Worm (Caenorhabditis elegans): ENCODE measurements around the gene F07H5.7.

F07H5.7 gene

ce11 chrII:8794072-8794471 is at the start of gene F07H5.7:
F07H5.7 (minus strand) TSS chrII:8794172.
- TF ChIP-seq dao-5 (tag; optimal IDR thresholded peaks at IDR 0.05) (no peak), W03F9.2 (tag; optimal IDR thresholded peaks at IDR 0.05) (no peak), him-1 (tag; optimal IDR thresholded peaks at IDR 0.05) (no peak)

ce11 chrII:8839025-8839424 is 45.1 kb upstream of the F07H5.7 start, which contains the start of gene F46C5.7:
F46C5.7 (plus strand) TSS chrII:8839325.
- TF ChIP-seq dao-5 (tag; optimal IDR thresholded peaks at IDR 0.05) (no peak), W03F9.2 (tag; optimal IDR thresholded peaks at IDR 0.05) (no peak), him-1 (tag; optimal IDR thresholded peaks at IDR 0.05) (no peak)

- TF ChIP-seq him-1 (tag; optimal IDR thresholded peaks at IDR 0.05) (no peak), W03F9.2 (tag; optimal IDR thresholded peaks at IDR 0.05) (no peak), dao-5 (tag; optimal IDR thresholded peaks at IDR 0.05) (no peak)
Observed at ce11 chrII:8835857-8836256, 41.9 kb upstream of the F07H5.7 start, which contains the start of gene F46C5.4. F46C5.4 (plus strand) TSS chrII:8836078.

ce11 chrII:8832941-8833340 is 39.0 kb upstream of the F07H5.7 start:
- TF ChIP-seq him-1 (tag; optimal IDR thresholded peaks at IDR 0.05) (no peak), dao-5 (tag; optimal IDR thresholded peaks at IDR 0.05) (no peak), W03F9.2 (tag; optimal IDR thresholded peaks at IDR 0.05) (no peak)

- TF ChIP-seq W03F9.2 (tag; optimal IDR thresholded peaks at IDR 0.05) (no peak), dao-5 (tag; optimal IDR thresholded peaks at IDR 0.05) (no peak), him-1 (tag; optimal IDR thresholded peaks at IDR 0.05) (no peak)
Observed at ce11 chrII:8830917-8831316, 36.9 kb upstream of the F07H5.7 start.

ce11 chrII:8829189-8829588 is 35.2 kb upstream of the F07H5.7 start, which contains the start of gene F46C5.2:
F46C5.2 (minus strand) TSS chrII:8829289.
- TF ChIP-seq W03F9.2 (tag; optimal IDR thresholded peaks at IDR 0.05) (no peak), dao-5 (tag; optimal IDR thresholded peaks at IDR 0.05) (no peak), him-1 (tag; optimal IDR thresholded peaks at IDR 0.05) (no peak)

ce11 chrII:8825769-8826168 is 31.8 kb upstream of the F07H5.7 start, which contains the start of gene nas-25:
nas-25 (plus strand) TSS chrII:8826069.
- TF ChIP-seq W03F9.2 (tag; optimal IDR thresholded peaks at IDR 0.05) (no peak), him-1 (tag; optimal IDR thresholded peaks at IDR 0.05) (no peak), dao-5 (tag; optimal IDR thresholded peaks at IDR 0.05) (no peak)

- TF ChIP-seq dao-5 (tag; optimal IDR thresholded peaks at IDR 0.05) (no peak), him-1 (tag; optimal IDR thresholded peaks at IDR 0.05) (no peak), W03F9.2 (tag; optimal IDR thresholded peaks at IDR 0.05) (no peak)
Observed at ce11 chrII:8822711-8823110, 28.7 kb upstream of the F07H5.7 start.

ce11 chrII:8821140-8821595 is 27.2 kb upstream of the F07H5.7 start, which contains the start of gene F46C5.1:
F46C5.1 (minus strand) TSS chrII:8821190.
- no peak for TF ChIP-seq dao-5 (tag; optimal IDR thresholded peaks at IDR 0.05)
- no peak for TF ChIP-seq him-1 (tag; optimal IDR thresholded peaks at IDR 0.05)

ce11 chrII:8820126-8820972 is 26.4 kb upstream of the F07H5.7 start:
- no peak for TF ChIP-seq dao-5 (tag; optimal IDR thresholded peaks at IDR 0.05)

- TF ChIP-seq dao-5 (tag; optimal IDR thresholded peaks at IDR 0.05): no peak
- TF ChIP-seq him-1 (tag; optimal IDR thresholded peaks at IDR 0.05): no peak
- TF ChIP-seq W03F9.2 (tag; optimal IDR thresholded peaks at IDR 0.05): no peak
Observed at ce11 chrII:8818978-8819896, 25.3 kb upstream of the F07H5.7 start, which contains the start of gene F46C5.10. F46C5.10 (minus strand) TSS chrII:8819028.

ce11 chrII:8818257-8818656 is 24.3 kb upstream of the F07H5.7 start:
- TF ChIP-seq him-1 (tag; optimal IDR thresholded peaks at IDR 0.05) (no peak), W03F9.2 (tag; optimal IDR thresholded peaks at IDR 0.05) (no peak), dao-5 (tag; optimal IDR thresholded peaks at IDR 0.05) (no peak)

ce11 chrII:8817225-8817624 is 23.3 kb upstream of the F07H5.7 start:
- TF ChIP-seq W03F9.2 (tag; optimal IDR thresholded peaks at IDR 0.05) (no peak), him-1 (tag; optimal IDR thresholded peaks at IDR 0.05) (no peak), dao-5 (tag; optimal IDR thresholded peaks at IDR 0.05) (no peak)

Data from whole organism, L4/young adult.